Worm (Caenorhabditis elegans): Measurements from ENCODE around the gene swsn-7.

- TF ChIP-seq unc-86 (tag; optimal IDR thresholded peaks at IDR 0.05) (no peak), ama-1 (optimal IDR thresholded peaks at IDR 0.05) (no peak), sox-2 (GFP tag; IDR thresholded peaks at IDR 0.05) (no peak), hlh-13 (GFP tag; optimal IDR thresholded peaks at IDR 0.05) (no peak), odd-2 (tag; optimal IDR thresholded peaks at IDR 0.05) (no peak), fkh-10 (GFP tag; optimal IDR thresholded peaks at IDR 0.05) (no peak), unc-42 (tag; optimal IDR thresholded peaks at IDR 0.05) (no peak), ceh-34 (tag; optimal IDR thresholded peaks at IDR 0.05) (no peak)
Observed at ce11 chrII:8074058-8074457, 46.5 kb upstream of the swsn-7 start.
